Worm (Caenorhabditis elegans) whole organism, L2 larva: Measurements from ENCODE around the gene fbxa-202.
A peak's percentile ranks its signal among the peaks of the same experiment; 100 is the strongest.

Experiments
- C34F6.9 ChIP-seq: fragments of 150-350 bp; optimal IDR thresholded peaks from 2 replicates; lab custom pipeline; 2014; ENCODE audit warnings: missing biosample characterization, missing genetic modification characterization
- F13H6.1 ChIP-seq: sonication (generic microtip); optimal IDR thresholded peaks from 2 replicates; lab custom pipeline; 2016; ENCODE audit warnings: missing genetic modification characterization, missing compliant biosample characterization
- R02D3.7 ChIP-seq: fragments of 150-350 bp; optimal IDR thresholded peaks from 2 replicates; lab custom pipeline; 2014; ENCODE audit warnings: missing biosample characterization, missing genetic modification characterization
- Y55F3AM.14 ChIP-seq: fragments of 200-800 bp; sonication (Bioruptor generic); optimal IDR thresholded peaks from 2 replicates; lab custom pipeline; 2018; ENCODE audit warnings: mild to moderate bottlenecking, missing genetic modification characterization, missing compliant biosample characterization
- ZK546.5 ChIP-seq: sonication (generic microtip); optimal IDR thresholded peaks from 2 replicates; lab custom pipeline; 2017; ENCODE audit warnings: missing biosample characterization, missing genetic modification characterization
- alr-1 ChIP-seq: fragments of 150-350 bp; optimal IDR thresholded peaks from 2 replicates; lab custom pipeline; 2014; ENCODE audit warnings: missing biosample characterization, missing genetic modification characterization
- aly-2 ChIP-seq: fragments of 150-350 bp; optimal IDR thresholded peaks from 2 replicates; lab custom pipeline; 2014; ENCODE audit warnings: missing biosample characterization, missing genetic modification characterization
- ama-1 ChIP-seq: fragments of 150-350 bp; optimal IDR thresholded peaks from 2 replicates; lab custom pipeline; 2018; ENCODE audit warnings: inconsistent platforms
- blmp-1 ChIP-seq: sonication (generic microtip); optimal IDR thresholded peaks from 2 replicates; lab custom pipeline; 2017; ENCODE audit warnings: missing genetic modification characterization, mild to moderate bottlenecking, missing compliant biosample characterization, antibody characterized with exemption, moderate library complexity; ENCODE audit not compliant: insufficient read depth
- ceh-16 ChIP-seq: fragments of 150-350 bp; optimal IDR thresholded peaks from 2 replicates; lab custom pipeline; 2014; ENCODE audit warnings: missing biosample characterization, missing genetic modification characterization
- ceh-82 ChIP-seq: fragments of 150-350 bp; optimal IDR thresholded peaks from 2 replicates; lab custom pipeline; 2014; ENCODE audit warnings: missing biosample characterization, missing genetic modification characterization
- crh-2 ChIP-seq: sonication (generic microtip); optimal IDR thresholded peaks from 2 replicates; lab custom pipeline; 2017; ENCODE audit warnings: missing biosample characterization, missing genetic modification characterization
- dmd-4 ChIP-seq: sonication (generic microtip); optimal IDR thresholded peaks from 2 replicates; lab custom pipeline; 2017; ENCODE audit warnings: missing biosample characterization, missing genetic modification characterization
- egl-27 ChIP-seq: sonication (generic microtip); optimal IDR thresholded peaks from 3 replicates; lab custom pipeline; 2017; ENCODE audit warnings: missing biosample characterization, missing genetic modification reagents, missing genetic modification characterization
- elt-1 ChIP-seq: fragments of 150-350 bp; optimal IDR thresholded peaks from 2 replicates; lab custom pipeline; 2014; ENCODE audit warnings: missing biosample characterization, missing genetic modification characterization
- elt-3 ChIP-seq: sonication (generic microtip); optimal IDR thresholded peaks from 2 replicates; lab custom pipeline; 2017; ENCODE audit warnings: missing biosample characterization, missing genetic modification characterization
- fos-1 ChIP-seq: fragments of 150-350 bp; optimal IDR thresholded peaks from 2 replicates; lab custom pipeline; 2014; ENCODE audit warnings: missing biosample characterization, missing genetic modification characterization
- gmeb-1 ChIP-seq: fragments of 150-350 bp; optimal IDR thresholded peaks from 2 replicates; lab custom pipeline; 2014; ENCODE audit warnings: missing biosample characterization, missing genetic modification characterization
- lin-11 ChIP-seq: fragments of 150-350 bp; sonication (generic microtip); optimal IDR thresholded peaks from 2 replicates; lab custom pipeline; 2014; ENCODE audit warnings: missing biosample characterization, missing genetic modification characterization, inconsistent platforms, mixed read lengths
- lin-13 ChIP-seq: fragments of 150-350 bp; optimal IDR thresholded peaks from 2 replicates; lab custom pipeline; 2014; ENCODE audit warnings: missing biosample characterization, missing genetic modification reagents, missing genetic modification characterization
- lin-39 ChIP-seq: fragments of 150-350 bp; optimal IDR thresholded peaks from 2 replicates; lab custom pipeline; 2014; ENCODE audit warnings: missing biosample characterization, missing genetic modification reagents, missing genetic modification characterization
- lsy-2 ChIP-seq, 2 experiments: fragments of 150-350 bp in 1 of 2; sonication (generic microtip) in 1 of 2; optimal IDR thresholded peaks; 2 replicates each; lab custom pipeline; 2014 to 2017; ENCODE audit warnings: missing biosample characterization in 2 of 2, missing genetic modification characterization in 2 of 2
- mab-5 ChIP-seq: fragments of 150-350 bp; optimal IDR thresholded peaks from 2 replicates; lab custom pipeline; 2014; ENCODE audit warnings: missing biosample characterization, missing genetic modification characterization
- mbf-1 ChIP-seq: sonication (generic microtip); optimal IDR thresholded peaks from 2 replicates; lab custom pipeline; 2017; ENCODE audit warnings: missing biosample characterization, missing genetic modification characterization
- mdl-1 ChIP-seq, 2 experiments: fragments of 150-350 bp in 1 of 2; sonication (generic microtip) in 1 of 2; optimal IDR thresholded peaks; 2 replicates each; lab custom pipeline; 2017; ENCODE audit warnings: missing biosample characterization in 2 of 2, missing genetic modification characterization in 2 of 2
- nhr-10 ChIP-seq: sonication (generic microtip); optimal IDR thresholded peaks from 2 replicates; lab custom pipeline; 2017; ENCODE audit warnings: missing biosample characterization, missing genetic modification characterization
- nhr-11 ChIP-seq: fragments of 150-350 bp; optimal IDR thresholded peaks from 2 replicates; lab custom pipeline; 2014; ENCODE audit warnings: missing biosample characterization, missing genetic modification characterization
- nhr-12 ChIP-seq: fragments of 150-350 bp; optimal IDR thresholded peaks from 2 replicates; lab custom pipeline; 2014; ENCODE audit warnings: missing biosample characterization, missing genetic modification characterization
- nhr-129 ChIP-seq: fragments of 150-350 bp; optimal IDR thresholded peaks from 2 replicates; lab custom pipeline; 2014; ENCODE audit warnings: missing biosample characterization, missing genetic modification characterization
- nhr-21 ChIP-seq: fragments of 150-350 bp; optimal IDR thresholded peaks from 2 replicates; lab custom pipeline; 2014; ENCODE audit warnings: missing biosample characterization, missing genetic modification characterization
- nhr-23 ChIP-seq: fragments of 150-350 bp; optimal IDR thresholded peaks from 2 replicates; lab custom pipeline; 2014; ENCODE audit warnings: missing biosample characterization, missing genetic modification reagents, missing genetic modification characterization
- nhr-237 ChIP-seq: fragments of 150-350 bp; optimal IDR thresholded peaks from 2 replicates; lab custom pipeline; 2014; ENCODE audit warnings: missing biosample characterization, missing genetic modification characterization
- nhr-25 ChIP-seq: fragments of 150-350 bp; sonication (generic microtip); optimal IDR thresholded peaks from 3 replicates; lab custom pipeline; 2014; ENCODE audit warnings: missing biosample characterization, missing genetic modification characterization
- nhr-6 ChIP-seq: fragments of 150-350 bp; optimal IDR thresholded peaks from 2 replicates; lab custom pipeline; 2014; ENCODE audit warnings: missing biosample characterization, missing genetic modification characterization
- nhr-77 ChIP-seq: fragments of 150-350 bp; optimal IDR thresholded peaks from 2 replicates; lab custom pipeline; 2014; ENCODE audit warnings: missing biosample characterization, missing genetic modification characterization
- peb-1 ChIP-seq: fragments of 150-350 bp; optimal IDR thresholded peaks from 2 replicates; lab custom pipeline; 2014; ENCODE audit warnings: missing biosample characterization, missing genetic modification characterization
- sem-4 ChIP-seq: fragments of 150-350 bp; optimal IDR thresholded peaks from 2 replicates; lab custom pipeline; 2014; ENCODE audit warnings: missing biosample characterization, missing genetic modification reagents, missing genetic modification characterization
- skn-1 ChIP-seq: sonication (generic microtip); optimal IDR thresholded peaks from 2 replicates; lab custom pipeline; 2017; ENCODE audit warnings: missing biosample characterization, missing genetic modification characterization
- sma-3 ChIP-seq: sonication (generic microtip); optimal IDR thresholded peaks from 2 replicates; lab custom pipeline; 2016; ENCODE audit warnings: missing genetic modification reagents, missing genetic modification characterization, missing compliant biosample characterization
- sma-9 ChIP-seq, 2 experiments: fragments of 150-350 bp in 1 of 2; sonication (generic microtip) in 1 of 2; optimal IDR thresholded peaks; 2 replicates each; lab custom pipeline; 2014 to 2016; ENCODE audit warnings: missing genetic modification characterization in 2 of 2, mild to moderate bottlenecking in 1 of 2, missing biosample characterization in 1 of 2, missing compliant biosample characterization in 1 of 2, missing genetic modification reagents in 1 of 2, moderate library complexity in 1 of 2
- snpc-4 ChIP-seq: fragments of 150-350 bp; optimal IDR thresholded peaks from 2 replicates; lab custom pipeline; 2014; ENCODE audit warnings: missing biosample characterization, missing genetic modification characterization
- unc-39 ChIP-seq: fragments of 150-350 bp; optimal IDR thresholded peaks from 2 replicates; lab custom pipeline; 2014; ENCODE audit warnings: missing biosample characterization, missing genetic modification characterization
- unc-55 ChIP-seq: fragments of 150-350 bp; sonication (generic microtip); optimal IDR thresholded peaks from 3 replicates; lab custom pipeline; 2014; ENCODE audit warnings: missing biosample characterization, missing genetic modification reagents, missing genetic modification characterization
- unc-62 ChIP-seq: fragments of 150-350 bp; optimal IDR thresholded peaks from 2 replicates; lab custom pipeline; 2014; ENCODE audit warnings: missing biosample characterization, missing genetic modification reagents, missing genetic modification characterization
- zag-1 ChIP-seq: fragments of 150-350 bp; optimal IDR thresholded peaks from 2 replicates; lab custom pipeline; 2014; ENCODE audit warnings: missing biosample characterization, missing genetic modification characterization
- ztf-1 ChIP-seq: fragments of 200-800 bp; sonication (Bioruptor generic); conservative IDR thresholded peaks from 2 replicates; pipeline ENCODE4 v1.3.6; 2022; ENCODE audit warnings: missing genetic modification characterization, missing compliant biosample characterization
- ztf-11 ChIP-seq: sonication (generic microtip); optimal IDR thresholded peaks from 2 replicates; lab custom pipeline; 2017; ENCODE audit warnings: missing biosample characterization, missing genetic modification characterization
- ztf-4 ChIP-seq: fragments of 150-350 bp; optimal IDR thresholded peaks from 2 replicates; lab custom pipeline; 2014; ENCODE audit warnings: missing biosample characterization, missing genetic modification characterization

The fbxa-202 gene

DNA sequence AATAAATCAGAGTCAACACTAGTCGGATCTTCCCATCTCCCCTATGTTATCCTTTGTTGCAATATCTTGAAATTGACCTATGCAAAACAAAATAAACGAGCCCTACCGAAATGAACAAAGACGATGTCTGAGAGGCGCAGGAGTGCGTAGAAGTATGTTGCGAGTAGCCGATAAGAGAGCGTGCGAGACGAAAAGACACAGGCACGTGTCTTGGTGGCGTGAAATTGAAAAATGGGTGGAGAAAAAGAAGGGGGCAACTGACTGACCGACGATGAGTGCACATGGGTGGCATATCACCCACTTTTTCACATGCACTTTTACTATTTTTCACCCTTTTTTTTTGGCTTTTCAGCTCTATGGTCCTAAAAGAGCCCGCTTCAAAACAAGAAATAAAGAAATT is 21.1 kb downstream of the fbxa-202 start:
- no peak for TF ChIP-seq alr-1 (tag; lab: Kevin White, UChicago)
- TF ChIP-seq zag-1 (tag; lab: Kevin White, UChicago), result no peak
- TF ChIP-seq aly-2 (tag; lab: Kevin White, UChicago), result no peak
- TF ChIP-seq skn-1 (tag; lab: Kevin White, UChicago), result no peak
- no peak for TF ChIP-seq elt-3 (tag; lab: Kevin White, UChicago)
- TF ChIP-seq nhr-77, result no peak
- no peak for TF ChIP-seq unc-39
- TF ChIP-seq lin-39, result no peak
- TF ChIP-seq nhr-21 (tag; lab: Kevin White, UChicago), result no peak
- TF ChIP-seq sma-3, result no peak
- TF ChIP-seq nhr-25 (tag; lab: Kevin White, UChicago), result no peak
- TF ChIP-seq nhr-12 (tag; lab: Kevin White, UChicago), result no peak
- TF ChIP-seq crh-2 (tag; lab: Kevin White, UChicago), result peak; percentile 42
- TF ChIP-seq mab-5 (tag; lab: Kevin White, UChicago), result peak; percentile 1
- no peak for TF ChIP-seq nhr-6 (tag; lab: Kevin White, UChicago)
- TF ChIP-seq lin-13 (GFP tag; lab: Kevin White, UChicago), result no peak
- no peak for TF ChIP-seq nhr-23
- no peak for TF ChIP-seq ceh-82 (tag; lab: Kevin White, UChicago)
- no peak for TF ChIP-seq ztf-1 (GFP tag; lab: Robert Waterston, UW)
- no peak for TF ChIP-seq ama-1 (lab: Kevin White, UChicago)
- peak; percentile 23 for TF ChIP-seq fos-1 (tag; lab: Kevin White, UChicago)
- TF ChIP-seq blmp-1 (tag; lab: Kevin White, UChicago), result peak; percentile 11
- TF ChIP-seq ceh-16, result no peak
- no peak for TF ChIP-seq dmd-4 (tag; lab: Kevin White, UChicago)
- TF ChIP-seq nhr-11 (tag; lab: Kevin White, UChicago), result no peak
- no peak for TF ChIP-seq lin-11 (tag; lab: Kevin White, UChicago)
- peak; percentile 88 for TF ChIP-seq F13H6.1
- TF ChIP-seq nhr-237 (tag; lab: Kevin White, UChicago), result no peak
- TF ChIP-seq sem-4, result no peak
- no peak for TF ChIP-seq R02D3.7 (tag; lab: Kevin White, UChicago)
- no peak for TF ChIP-seq nhr-10
- no peak for TF ChIP-seq egl-27 (tag; lab: Kevin White, UChicago)
- TF ChIP-seq nhr-129, result peak; percentile 73
- no peak for TF ChIP-seq unc-62
- no peak for TF ChIP-seq ztf-4 (tag; lab: Kevin White, UChicago)
- no peak for TF ChIP-seq snpc-4 (tag; lab: Kevin White, UChicago)
- peak; percentile 59 to 90 for TF ChIP-seq mdl-1 (tag; optimal IDR thresholded peaks at IDR 0.05; lab: Kevin White, UChicago)
- no peak for TF ChIP-seq Y55F3AM.14 (GFP tag; lab: Kevin White, UChicago)
- TF ChIP-seq gmeb-1 (tag; lab: Kevin White, UChicago), result no peak
- no peak for TF ChIP-seq ZK546.5 (tag; lab: Kevin White, UChicago)
- no peak for TF ChIP-seq ztf-11
- peak; percentile 5 for TF ChIP-seq C34F6.9 (tag; lab: Kevin White, UChicago)
- TF ChIP-seq sma-9 (GFP tag; optimal IDR thresholded peaks at IDR 0.05; lab: Kevin White, UChicago), result peak; percentile 73
- TF ChIP-seq sma-9 (tag; optimal IDR thresholded peaks at IDR 0.05; lab: Kevin White, UChicago), result no peak
- no peak for TF ChIP-seq mbf-1 (tag; lab: Kevin White, UChicago)
- TF ChIP-seq unc-55 (GFP tag; lab: Kevin White, UChicago), result peak; percentile 33
- TF ChIP-seq elt-1 (tag; lab: Kevin White, UChicago), result no peak
- TF ChIP-seq peb-1 (tag; lab: Kevin White, UChicago), result no peak
- TF ChIP-seq lsy-2 (tag; optimal IDR thresholded peaks at IDR 0.05; lab: Kevin White, UChicago), result peak in 1 of 2 experiments; percentile 41
